Worm (Caenorhabditis elegans) whole organism, midembryonic: ENCODE measurements around the gene msrp-5.
"Not testable (repeated sequence)": the region's sequence is repeated elsewhere in the genome, so short reads cannot be mapped to it uniquely, and the experiment has no call there.

ENCODE experiments used
- flt-1 ChIP-seq: fragments of 200-800 bp; sonication (Bioruptor generic); IDR thresholded peaks from 2 replicates; pipeline ENCODE4 v1.3.6; 2022; ENCODE audit warnings: missing genetic modification characterization, missing compliant biosample characterization
- ztf-23 ChIP-seq: fragments of 200-800 bp; sonication (Bioruptor generic); IDR thresholded peaks from 2 replicates; pipeline ENCODE4 v1.3.6; 2022; ENCODE audit warnings: missing genetic modification reagents, missing genetic modification characterization, missing compliant biosample characterization

- not testable (repeated sequence) for TF ChIP-seq ztf-23, flt-1 (GFP tag; lab: Robert Waterston, UW)
These were observed 6.3 kb downstream of the msrp-5 start, which contains the start of gene D2062.4 for ce11 chrII:2622936-2623452.
